Worm (Caenorhabditis elegans) whole organism, L2 larva: ENCODE results near the gene Y57G7A.6.

ENCODE experiments used
- ama-1 ChIP-seq: fragments of 150-350 bp; optimal IDR thresholded peaks from 2 replicates; lab custom pipeline; 2018; ENCODE audit warnings: inconsistent platforms
- blmp-1 ChIP-seq: sonication (generic microtip); optimal IDR thresholded peaks from 2 replicates; lab custom pipeline; 2017; ENCODE audit warnings: missing genetic modification characterization, mild to moderate bottlenecking, missing compliant biosample characterization, antibody characterized with exemption, moderate library complexity; ENCODE audit not compliant: insufficient read depth
- elt-1 ChIP-seq: fragments of 150-350 bp; optimal IDR thresholded peaks from 2 replicates; lab custom pipeline; 2014; ENCODE audit warnings: missing biosample characterization, missing genetic modification characterization
- lin-11 ChIP-seq: fragments of 150-350 bp; sonication (generic microtip); optimal IDR thresholded peaks from 2 replicates; lab custom pipeline; 2014; ENCODE audit warnings: missing biosample characterization, missing genetic modification characterization, inconsistent platforms, mixed read lengths

- TF ChIP-seq lin-11 (no peak), ama-1 (lab: Kevin White, UChicago) (no peak), blmp-1 (tag; lab: Kevin White, UChicago) (no peak), elt-1 (no peak)
Measured at ce11 chrII:1232967-1233366, 52.4 kb downstream of the Y57G7A.6 start.
